Worm (Caenorhabditis elegans): Measurements from ENCODE around the gene lgc-33.

- TF ChIP-seq him-1 (tag; optimal IDR thresholded peaks at IDR 0.05) = no peak
- no peak for TF ChIP-seq W03F9.2 (tag; optimal IDR thresholded peaks at IDR 0.05)
Measured at ce11 chrIV:831796-832486, 13.4 kb upstream of the lgc-33 start, which contains the start of the genes madf-1 and Y55F3BR.10.

Data from whole organism, L4/young adult.